Fruit fly (Drosophila melanogaster) whole organism, pupa: ENCODE data around the gene BBIP1.

Experiments used
- CG12605 ChIP-seq: fragments of 200-800 bp; sonication (Bioruptor generic); IDR thresholded peaks from 2 replicates; pipeline ENCODE4 v1.3.6; 2022; ENCODE audit warnings: missing biosample characterization, missing genetic modification characterization
- CG15710 ChIP-seq: fragments of 200-800 bp; sonication (Bioruptor generic); optimal IDR thresholded peaks from 2 replicates; lab custom pipeline; 2018; ENCODE audit warnings: missing biosample characterization, mild to moderate bottlenecking, missing genetic modification characterization, moderate library complexity
- CG8159 ChIP-seq: fragments of 200-800 bp; sonication (Bioruptor generic); optimal IDR thresholded peaks from 3 replicates; lab custom pipeline; 2018; ENCODE audit warnings: missing biosample characterization, mild to moderate bottlenecking, missing genetic modification characterization, moderate library complexity
- CG8301 ChIP-seq: fragments of 200-800 bp; sonication (Bioruptor generic); optimal IDR thresholded peaks from 2 replicates; lab custom pipeline; 2018; ENCODE audit warnings: missing biosample characterization, mild to moderate bottlenecking, missing genetic modification characterization
- CG9948 ChIP-seq: fragments of 200-800 bp; sonication (Bioruptor generic); optimal IDR thresholded peaks from 2 replicates; lab custom pipeline; 2018; ENCODE audit warnings: missing biosample characterization, mild to moderate bottlenecking, missing genetic modification characterization, moderate library complexity
- EcR ChIP-seq: fragments of 200-800 bp; sonication (Bioruptor generic); optimal IDR thresholded peaks from 3 replicates; lab custom pipeline; 2019; ENCODE audit warnings: missing biosample characterization, missing genetic modification characterization, mild to moderate bottlenecking, moderate library complexity, missing genetic modification reagents
- Snoo ChIP-seq: fragments of 200-800 bp; sonication (Bioruptor generic); optimal IDR thresholded peaks from 3 replicates; lab custom pipeline; 2017; ENCODE audit warnings: missing biosample characterization, mild to moderate bottlenecking, missing genetic modification characterization, inconsistent platforms

DNA sequence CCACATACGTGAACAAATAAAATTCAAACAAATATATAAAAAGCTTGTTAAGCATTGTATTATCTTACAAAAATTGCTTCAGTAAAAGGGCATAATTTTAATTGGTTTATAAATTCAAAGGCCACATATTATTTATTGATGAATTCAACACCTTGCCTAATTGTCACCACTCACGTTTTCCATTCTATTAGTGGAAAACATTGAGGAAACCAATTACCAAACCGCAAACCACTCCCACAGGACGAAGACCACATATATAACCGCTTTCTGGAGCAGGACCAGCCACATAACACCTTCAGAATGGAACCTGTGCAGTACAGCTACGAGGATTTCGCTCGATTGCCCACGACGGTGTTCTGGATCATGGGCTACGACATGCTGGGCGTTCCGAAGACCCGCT is 6.3 kb upstream of the BBIP1 start, which contains the start of gene Or85f:
- no peak for TF ChIP-seq Snoo (tag; lab: Kevin White, UChicago)
- TF ChIP-seq CG8301 (tag; lab: Kevin White, UChicago): no peak
- TF ChIP-seq CG9948 (tag; lab: Kevin White, UChicago): no peak
- TF ChIP-seq CG8159 (tag; lab: Kevin White, UChicago): no peak
- TF ChIP-seq CG15710 (tag; lab: Kevin White, UChicago): no peak
- no peak for TF ChIP-seq EcR (GFP tag; lab: Kevin White, UChicago)
- TF ChIP-seq CG12605 (GFP tag; lab: Robert Waterston, UW): no peak
